Fruit fly (Drosophila melanogaster): ENCODE results near the gene SsRbeta.

The SsRbeta gene

dm6 chr3L:16157251-16158190, 28.1 kb downstream of the SsRbeta start:
- TF ChIP-seq Dll (optimal IDR thresholded peaks at IDR 0.05), result no peak
- TF ChIP-seq EcR (GFP tag; optimal IDR thresholded peaks at IDR 0.05), result no peak
- TF ChIP-seq psq (optimal IDR thresholded peaks at IDR 0.05), result no peak
- TF ChIP-seq usp (GFP tag; optimal IDR thresholded peaks at IDR 0.05), result no peak
- no peak for TF ChIP-seq pan (optimal IDR thresholded peaks at IDR 0.05)
- TF ChIP-seq CG8478 (optimal IDR thresholded peaks at IDR 0.05), result no peak

- TF ChIP-seq CG8478 (optimal IDR thresholded peaks at IDR 0.05) (no peak), Dll (optimal IDR thresholded peaks at IDR 0.05) (no peak), psq (optimal IDR thresholded peaks at IDR 0.05) (no peak), pan (optimal IDR thresholded peaks at IDR 0.05) (no peak), EcR (GFP tag; optimal IDR thresholded peaks at IDR 0.05) (no peak), usp (GFP tag; optimal IDR thresholded peaks at IDR 0.05) (no peak)
Measured at dm6 chr3L:16158322-16158721, 28.9 kb downstream of the SsRbeta start.

- TF ChIP-seq psq (optimal IDR thresholded peaks at IDR 0.05) (no peak), CG8478 (optimal IDR thresholded peaks at IDR 0.05) (no peak), pan (optimal IDR thresholded peaks at IDR 0.05) (no peak), usp (GFP tag; optimal IDR thresholded peaks at IDR 0.05) (no peak), EcR (GFP tag; optimal IDR thresholded peaks at IDR 0.05) (no peak), Dll (optimal IDR thresholded peaks at IDR 0.05) (no peak)
Measured at dm6 chr3L:16159161-16160072, 30.0 kb downstream of the SsRbeta start.

- TF ChIP-seq CG8478 (optimal IDR thresholded peaks at IDR 0.05), result no peak
- TF ChIP-seq EcR (GFP tag; optimal IDR thresholded peaks at IDR 0.05), result no peak
- TF ChIP-seq pan (optimal IDR thresholded peaks at IDR 0.05), result no peak
- TF ChIP-seq psq (optimal IDR thresholded peaks at IDR 0.05), result no peak
- no peak for TF ChIP-seq Dll (optimal IDR thresholded peaks at IDR 0.05)
- TF ChIP-seq usp (GFP tag; optimal IDR thresholded peaks at IDR 0.05), result no peak
Measured at dm6 chr3L:16160073-16160398, 30.6 kb downstream of the SsRbeta start.

dm6 chr3L:16160420-16161069, 31.1 kb downstream of the SsRbeta start:
- no peak for TF ChIP-seq usp (GFP tag; optimal IDR thresholded peaks at IDR 0.05)

dm6 chr3L:16161131-16161530, 31.7 kb downstream of the SsRbeta start:
- TF ChIP-seq psq (optimal IDR thresholded peaks at IDR 0.05) (no peak), EcR (GFP tag; optimal IDR thresholded peaks at IDR 0.05) (peak in 1 of 2 experiments; percentile 28)

- no peak for TF ChIP-seq psq (optimal IDR thresholded peaks at IDR 0.05)
- no peak for TF ChIP-seq pan (optimal IDR thresholded peaks at IDR 0.05)
- no peak for TF ChIP-seq CG8478 (optimal IDR thresholded peaks at IDR 0.05)
- no peak for TF ChIP-seq usp (GFP tag; optimal IDR thresholded peaks at IDR 0.05)
- no peak for TF ChIP-seq Dll (optimal IDR thresholded peaks at IDR 0.05)
- peak in 1 of 2 experiments; percentile 98 for TF ChIP-seq EcR (GFP tag; optimal IDR thresholded peaks at IDR 0.05)
Measured at dm6 chr3L:16161847-16162556, 32.6 kb downstream of the SsRbeta start.

dm6 chr3L:16164150-16165039, 35.0 kb downstream of the SsRbeta start, which contains the start of gene CG5151:
Gene CG5151 (minus strand): TSS chr3L:16164701.
- TF ChIP-seq CG8478 (optimal IDR thresholded peaks at IDR 0.05), result no peak
- TF ChIP-seq Dll (optimal IDR thresholded peaks at IDR 0.05), result no peak

- TF ChIP-seq CG8478 (optimal IDR thresholded peaks at IDR 0.05), result no peak
- no peak for TF ChIP-seq usp (GFP tag; optimal IDR thresholded peaks at IDR 0.05)
- no peak for TF ChIP-seq psq (optimal IDR thresholded peaks at IDR 0.05)
- no peak for TF ChIP-seq Dll (optimal IDR thresholded peaks at IDR 0.05)
- TF ChIP-seq pan (optimal IDR thresholded peaks at IDR 0.05), result no peak
Measured at dm6 chr3L:16165356-16166168, 36.1 kb downstream of the SsRbeta start.

Measured in whole organism.